Fruit fly (Drosophila melanogaster) whole organism, embryonic: Measurements from ENCODE around the gene DZIP1.
A peak's percentile ranks its signal among the peaks of the same experiment; 100 is the strongest.

Source experiments
- CG1024 ChIP-seq: fragments of 200-800 bp; sonication (Bioruptor generic); IDR thresholded peaks from 2 replicates; pipeline ENCODE4 v1.3.6; 2022; ENCODE audit warnings: missing biosample characterization, missing genetic modification characterization
- CG10274 ChIP-seq: fragments of 200-800 bp; sonication (Bioruptor generic); optimal IDR thresholded peaks from 3 replicates; lab custom pipeline; 2017; ENCODE audit warnings: missing biosample characterization, mild to moderate bottlenecking, missing genetic modification characterization
- CG11085 ChIP-seq: fragments of 200-800 bp; sonication (Bioruptor generic); IDR thresholded peaks from 2 replicates; pipeline ENCODE4 v1.3.6; 2022; ENCODE audit warnings: missing biosample characterization, missing genetic modification characterization
- CG12219 ChIP-seq: fragments of 200-800 bp; sonication (Bioruptor generic); optimal IDR thresholded peaks from 3 replicates; lab custom pipeline; 2018; ENCODE audit warnings: missing biosample characterization, mild to moderate bottlenecking, missing genetic modification characterization
- CG12299 ChIP-seq: fragments of 200-800 bp; sonication (Bioruptor generic); optimal IDR thresholded peaks from 2 replicates; lab custom pipeline; 2018; ENCODE audit warnings: missing biosample characterization, mild to moderate bottlenecking, missing genetic modification characterization
- CG14667 ChIP-seq: fragments of 200-800 bp; sonication (Bioruptor generic); IDR thresholded peaks from 2 replicates; pipeline ENCODE4 v1.3.6; 2022; ENCODE audit warnings: missing biosample characterization, missing genetic modification characterization
- CG16813 ChIP-seq: fragments of 200-800 bp; sonication (Bioruptor generic); IDR thresholded peaks from 3 replicates; pipeline ENCODE4 v1.3.6; 2022; ENCODE audit warnings: missing biosample characterization, missing genetic modification characterization; ENCODE audit not compliant: partially characterized antibody
- CG17361 ChIP-seq: fragments of 200-800 bp; sonication (Bioruptor generic); IDR thresholded peaks from 3 replicates; pipeline ENCODE4 v1.3.6; 2022; ENCODE audit warnings: missing biosample characterization, missing genetic modification characterization
- CG30431 ChIP-seq: fragments of 200-800 bp; sonication (Bioruptor generic); optimal IDR thresholded peaks from 2 replicates; lab custom pipeline; 2017; ENCODE audit warnings: missing biosample characterization, missing genetic modification characterization
- CG31365 ChIP-seq: fragments of 200-800 bp; sonication (Bioruptor generic); optimal IDR thresholded peaks from 2 replicates; lab custom pipeline; 2018; ENCODE audit warnings: missing biosample characterization, mild to moderate bottlenecking, missing genetic modification characterization
- CG33557 ChIP-seq: fragments of 200-800 bp; sonication (Bioruptor generic); optimal IDR thresholded peaks from 2 replicates; lab custom pipeline; 2019; ENCODE audit warnings: missing biosample characterization, mild to moderate bottlenecking, missing genetic modification characterization, moderate library complexity
- CG34376 ChIP-seq: fragments of 200-800 bp; sonication (Bioruptor generic); optimal IDR thresholded peaks from 2 replicates; lab custom pipeline; 2018; ENCODE audit warnings: missing biosample characterization, mild to moderate bottlenecking, missing genetic modification characterization
- CG3847 ChIP-seq: fragments of 200-800 bp; sonication (Bioruptor generic); IDR thresholded peaks from 2 replicates; pipeline ENCODE4 v1.3.6; 2022; ENCODE audit warnings: missing biosample characterization, missing genetic modification characterization
- CG4424 ChIP-seq: fragments of 200-800 bp; sonication (Bioruptor generic); optimal IDR thresholded peaks from 3 replicates; lab custom pipeline; 2016; ENCODE audit warnings: missing biosample characterization, missing genetic modification characterization
- CG4730 ChIP-seq: fragments of 200-800 bp; sonication (Bioruptor generic); IDR thresholded peaks from 2 replicates; pipeline ENCODE4 v1.3.6; 2022; ENCODE audit warnings: missing biosample characterization, missing genetic modification characterization
- CG4854 ChIP-seq: fragments of 200-800 bp; sonication (Bioruptor generic); optimal IDR thresholded peaks from 2 replicates; lab custom pipeline; 2016; ENCODE audit warnings: missing biosample characterization, missing genetic modification characterization, inconsistent platforms
- CG7987 ChIP-seq: fragments of 200-800 bp; sonication (Bioruptor generic); optimal IDR thresholded peaks from 2 replicates; lab custom pipeline; 2018; ENCODE audit warnings: missing biosample characterization, mild to moderate bottlenecking, missing genetic modification characterization, moderate library complexity
- CG8359 ChIP-seq: fragments of 200-800 bp; sonication (Bioruptor generic); optimal IDR thresholded peaks from 2 replicates; lab custom pipeline; 2017; ENCODE audit warnings: missing biosample characterization, mild to moderate bottlenecking, missing genetic modification characterization, borderline replicate concordance
- CG8765 ChIP-seq: fragments of 200-800 bp; sonication (Bioruptor generic); IDR thresholded peaks from 2 replicates; pipeline ENCODE4 v1.3.6; 2022; ENCODE audit warnings: missing biosample characterization, missing genetic modification characterization
- CG9727 ChIP-seq: fragments of 200-800 bp; sonication (Bioruptor generic); optimal IDR thresholded peaks from 3 replicates; lab custom pipeline; 2017; ENCODE audit warnings: missing biosample characterization, mild to moderate bottlenecking, missing genetic modification characterization
- Dref ChIP-seq: fragments of 200-800 bp; sonication (Bioruptor generic); IDR thresholded peaks from 2 replicates; pipeline ENCODE4 v1.3.6; 2022; ENCODE audit warnings: missing biosample characterization, missing genetic modification characterization
- Ets97D ChIP-seq: fragments of 200-800 bp; sonication (Bioruptor generic); optimal IDR thresholded peaks from 3 replicates; lab custom pipeline; 2016; ENCODE audit warnings: missing biosample characterization, missing genetic modification characterization
- HLH4C ChIP-seq: fragments of 200-800 bp; sonication (Bioruptor generic); IDR thresholded peaks from 3 replicates; pipeline ENCODE4 v1.3.6; 2022; ENCODE audit warnings: missing biosample characterization, missing genetic modification characterization; ENCODE audit not compliant: partially characterized antibody
- HLH54F ChIP-seq: fragments of 200-800 bp; sonication (Bioruptor generic); optimal IDR thresholded peaks from 3 replicates; lab custom pipeline; 2016; ENCODE audit warnings: missing biosample characterization, missing genetic modification characterization
- HmgZ ChIP-seq: fragments of 200-800 bp; sonication (Bioruptor generic); optimal IDR thresholded peaks from 2 replicates; lab custom pipeline; 2018; ENCODE audit warnings: missing biosample characterization, mild to moderate bottlenecking, missing genetic modification characterization
- Hr3 ChIP-seq: fragments of 200-800 bp; sonication (Bioruptor generic); optimal IDR thresholded peaks from 3 replicates; lab custom pipeline; 2016; ENCODE audit warnings: missing biosample characterization, missing genetic modification characterization
- Lpt ChIP-seq: fragments of >200 bp; optimal IDR thresholded peaks from 2 replicates; lab custom pipeline; 2018; ENCODE audit warnings: missing biosample characterization, missing genetic modification characterization
- Opbp ChIP-seq: fragments of 200-800 bp; sonication (Bioruptor generic); IDR thresholded peaks from 3 replicates; pipeline ENCODE4 v1.3.6; 2022; ENCODE audit warnings: missing biosample characterization, missing genetic modification characterization; ENCODE audit not compliant: partially characterized antibody
- Ptx1 ChIP-seq: fragments of 200-800 bp; sonication (Bioruptor generic); IDR thresholded peaks from 2 replicates; pipeline ENCODE4 v1.3.6; 2022; ENCODE audit warnings: missing biosample characterization, missing genetic modification characterization
- Six4 ChIP-seq: fragments of 200-800 bp; sonication (Bioruptor generic); optimal IDR thresholded peaks from 2 replicates; lab custom pipeline; 2016; ENCODE audit warnings: missing biosample characterization, missing genetic modification characterization
- Sox100B ChIP-seq: fragments of 200-800 bp; sonication (Bioruptor generic); optimal IDR thresholded peaks from 3 replicates; lab custom pipeline; 2018; ENCODE audit warnings: missing biosample characterization, mild to moderate bottlenecking, missing genetic modification characterization
- ap ChIP-seq: fragments of 200-800 bp; sonication (Bioruptor generic); IDR thresholded peaks from 2 replicates; pipeline ENCODE4 v1.3.6; 2022; ENCODE audit warnings: missing biosample characterization, missing genetic modification characterization
- cad ChIP-seq: fragments of >200 bp; optimal IDR thresholded peaks from 2 replicates; lab custom pipeline; 2017; ENCODE audit warnings: missing biosample characterization, missing genetic modification characterization
- ci ChIP-seq: fragments of 200-800 bp; sonication (Bioruptor generic); IDR thresholded peaks from 3 replicates; pipeline ENCODE4 v1.3.6; 2022; ENCODE audit warnings: missing biosample characterization, missing genetic modification characterization
- croc ChIP-seq: fragments of 200-800 bp; sonication (Bioruptor generic); conservative IDR thresholded peaks from 3 replicates; pipeline ENCODE4 v1.3.6; 2022; ENCODE audit warnings: missing biosample characterization, missing genetic modification characterization
- dmrt11E ChIP-seq: fragments of 200-800 bp; sonication (Bioruptor generic); optimal IDR thresholded peaks from 3 replicates; lab custom pipeline; 2018; ENCODE audit warnings: missing biosample characterization, mild to moderate bottlenecking, missing genetic modification characterization, moderate library complexity
- dmrt99B ChIP-seq: fragments of 200-800 bp; sonication (Bioruptor generic); optimal IDR thresholded peaks from 2 replicates; lab custom pipeline; 2018; ENCODE audit warnings: missing biosample characterization, mild to moderate bottlenecking, missing genetic modification characterization, moderate library complexity
- ems ChIP-seq: fragments of 200-800 bp; sonication (Bioruptor generic); optimal IDR thresholded peaks from 3 replicates; lab custom pipeline; 2016; ENCODE audit warnings: missing biosample characterization, missing genetic modification characterization
- grn ChIP-seq: fragments of 200-800 bp; sonication (Bioruptor generic); optimal IDR thresholded peaks from 3 replicates; lab custom pipeline; 2017; ENCODE audit warnings: missing biosample characterization, missing genetic modification characterization
- insv ChIP-seq, 2 experiments: fragments of 200-800 bp; sonication (Bioruptor generic); optimal IDR thresholded peaks; 3 replicates each; lab custom pipeline; 2016 to 2018; ENCODE audit warnings: missing biosample characterization in 2 of 2, missing genetic modification characterization in 2 of 2
- pfk ChIP-seq: fragments of 200-800 bp; sonication (Bioruptor generic); optimal IDR thresholded peaks from 2 replicates; lab custom pipeline; 2018; ENCODE audit warnings: missing biosample characterization, mild to moderate bottlenecking, missing genetic modification characterization, moderate library complexity
- pros ChIP-seq: fragments of 200-800 bp; sonication (Bioruptor generic); optimal IDR thresholded peaks from 3 replicates; lab custom pipeline; 2019; ENCODE audit warnings: missing biosample characterization, mild to moderate bottlenecking, missing genetic modification characterization, moderate library complexity
- scrt ChIP-seq: fragments of 200-800 bp; sonication (Bioruptor generic); optimal IDR thresholded peaks from 2 replicates; lab custom pipeline; 2018; ENCODE audit warnings: missing biosample characterization, mild to moderate bottlenecking, missing genetic modification characterization, moderate library complexity
- sens ChIP-seq: fragments of 200-800 bp; sonication (Bioruptor generic); peaks from one replicate; lab custom pipeline; 2016; ENCODE audit warnings: missing biosample characterization, missing genetic modification characterization
- slp2 ChIP-seq: fragments of 200-800 bp; sonication (Bioruptor generic); optimal IDR thresholded peaks from 2 replicates; lab custom pipeline; 2016; ENCODE audit warnings: missing biosample characterization, missing genetic modification characterization
- ssp ChIP-seq: fragments of 200-800 bp; sonication (Bioruptor generic); IDR thresholded peaks from 2 replicates; pipeline ENCODE4 v1.3.6; 2022; ENCODE audit warnings: missing biosample characterization, missing genetic modification characterization
- tin ChIP-seq: fragments of 200-800 bp; sonication (Bioruptor generic); optimal IDR thresholded peaks from 3 replicates; lab custom pipeline; 2016; ENCODE audit warnings: missing biosample characterization, missing genetic modification characterization
- toy ChIP-seq: fragments of 200-800 bp; sonication (Bioruptor generic); IDR thresholded peaks from 2 replicates; pipeline ENCODE4 v1.3.6; 2022; ENCODE audit warnings: missing biosample characterization, missing genetic modification characterization
- trem ChIP-seq: fragments of 200-800 bp; optimal IDR thresholded peaks from 3 replicates; lab custom pipeline; 2019; ENCODE audit warnings: missing biosample characterization, mild to moderate bottlenecking, missing genetic modification characterization, moderate library complexity
- ttk ChIP-seq: fragments of 200-800 bp; sonication (Bioruptor generic); IDR thresholded peaks from 2 replicates; pipeline ENCODE4 v2.1.2; 2022; ENCODE audit warnings: missing biosample characterization, missing genetic modification characterization
- zen2 ChIP-seq: fragments of 200-800 bp; sonication (Bioruptor generic); IDR thresholded peaks from 3 replicates; pipeline ENCODE4 v1.3.6; 2022; ENCODE audit warnings: missing biosample characterization, missing genetic modification characterization; ENCODE audit not compliant: partially characterized antibody

Gene DZIP1

DNA sequence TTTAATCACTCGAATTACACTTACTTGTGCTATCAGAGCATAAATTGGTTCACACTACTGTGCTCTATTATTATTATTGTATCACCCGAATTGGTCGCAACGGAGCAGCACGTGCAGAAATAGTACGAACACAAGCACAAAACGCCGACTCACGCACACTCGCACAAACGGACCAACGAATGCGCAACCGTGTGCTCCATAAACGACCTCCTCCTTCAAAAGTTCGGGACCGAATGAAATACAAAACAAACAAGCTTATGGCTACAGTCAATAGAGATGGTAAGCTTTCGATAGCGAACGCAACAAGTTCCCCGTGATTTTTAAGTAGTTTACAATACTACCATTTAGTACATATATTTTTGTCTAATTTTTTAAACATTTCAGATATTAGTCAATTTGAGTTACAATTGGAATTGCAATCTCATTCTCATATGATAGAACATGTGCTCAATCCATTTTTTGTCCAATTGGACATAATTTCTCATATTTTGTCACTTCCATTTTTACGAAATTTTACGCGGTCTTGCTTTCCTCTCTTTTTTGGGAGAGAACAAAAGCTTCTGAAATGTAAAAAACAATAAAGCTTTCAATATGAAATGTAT lies 28.7 kb downstream of the DZIP1 start, which contains the start of gene Cftr (continued):
- no peak for TF ChIP-seq slp2 (GFP tag; lab: Kevin White, UChicago)
- TF ChIP-seq scrt (GFP tag; lab: Kevin White, UChicago): peak; percentile 96
- TF ChIP-seq HLH4C (GFP tag; lab: Robert Waterston, UW): peak; percentile 50
- TF ChIP-seq CG33557 (GFP tag; lab: Kevin White, UChicago): no peak
- peak; percentile 53 for TF ChIP-seq CG31365
- TF ChIP-seq cad (GFP tag; lab: Kevin White, UChicago): no peak
- peak; percentile 5 for TF ChIP-seq dmrt99B
- TF ChIP-seq Hr3 (GFP tag; lab: Kevin White, UChicago): no peak
- no peak for TF ChIP-seq Six4 (GFP tag; lab: Kevin White, UChicago)
- no peak for TF ChIP-seq toy (GFP tag; lab: Robert Waterston, UW)
- no peak for TF ChIP-seq pros (GFP tag; lab: Kevin White, UChicago)
- TF ChIP-seq Ptx1 (GFP tag; lab: Robert Waterston, UW): peak; percentile 43
- no peak for TF ChIP-seq dmrt11E (tag; lab: Kevin White, UChicago)
- TF ChIP-seq ssp (GFP tag; lab: Robert Waterston, UW): no peak
- TF ChIP-seq CG1024 (GFP tag; lab: Robert Waterston, UW): 0 out of 2 replicates have a peak, but pooled peaks have one; percentile 17
- peak; percentile 45 for TF ChIP-seq Ets97D (GFP tag; lab: Kevin White, UChicago)
- no peak for TF ChIP-seq Lpt (GFP tag; lab: Kevin White, UChicago)
- peak; percentile 80 for TF ChIP-seq CG7987 (GFP tag; lab: Kevin White, UChicago)
- TF ChIP-seq ttk (GFP tag; lab: Robert Waterston, UW): no peak; the same call in 1 of the 2 replicates
- TF ChIP-seq CG8765 (GFP tag; lab: Robert Waterston, UW): no peak
- no peak for TF ChIP-seq CG4730 (GFP tag; lab: Robert Waterston, UW)
- TF ChIP-seq ems: peak; percentile 65
- TF ChIP-seq HLH54F: peak; percentile 46
- no peak for TF ChIP-seq CG4424 (GFP tag; lab: Kevin White, UChicago)
- TF ChIP-seq ci: peak; percentile 84
- TF ChIP-seq Sox100B (GFP tag; lab: Kevin White, UChicago): no peak
- no peak for TF ChIP-seq CG16813 (GFP tag; lab: Robert Waterston, UW)
- peak; percentile 11 for TF ChIP-seq tin
- TF ChIP-seq CG9727 (GFP tag; lab: Kevin White, UChicago): no peak
- TF ChIP-seq croc (GFP tag; lab: Robert Waterston, UW): no peak
- no peak for TF ChIP-seq CG17361
- TF ChIP-seq HmgZ (tag; lab: Kevin White, UChicago): peak; percentile 79
- peak; percentile 44 for TF ChIP-seq CG4854
- peak; percentile 87 for TF ChIP-seq sens (GFP tag; lab: Kevin White, UChicago)
- TF ChIP-seq insv (GFP tag; optimal IDR thresholded peaks at IDR 0.05; lab: Kevin White, UChicago): no peak
- peak; percentile 63 for TF ChIP-seq CG3847 (GFP tag; lab: Robert Waterston, UW)
- TF ChIP-seq zen2 (GFP tag; lab: Robert Waterston, UW): peak; percentile 24; the same call in 1 of the 3 replicates
- TF ChIP-seq Dref: peak; percentile 72
- TF ChIP-seq CG34376: peak; percentile 68
- TF ChIP-seq trem (tag; lab: Kevin White, UChicago): no peak
- peak; percentile 69 for TF ChIP-seq grn
- no peak for TF ChIP-seq CG14667 (GFP tag; lab: Robert Waterston, UW)
- TF ChIP-seq CG30431 (GFP tag; lab: Kevin White, UChicago): no peak
- TF ChIP-seq CG12219 (GFP tag; lab: Kevin White, UChicago): no peak
- peak; percentile 33; the same call in 1 of the 2 replicates for TF ChIP-seq CG11085 (GFP tag; lab: Robert Waterston, UW)
- no peak for TF ChIP-seq ap
- peak; percentile 60; the same call in 2 of the 3 replicates for TF ChIP-seq Opbp
- no peak for TF ChIP-seq CG12299 (tag; lab: Kevin White, UChicago)
- TF ChIP-seq CG10274 (GFP tag; lab: Kevin White, UChicago): no peak
- peak; percentile 57 for TF ChIP-seq pfk (GFP tag; lab: Kevin White, UChicago)
- no peak for TF ChIP-seq CG8359 (GFP tag; lab: Kevin White, UChicago)
